Worm (Caenorhabditis elegans): ENCODE data around the gene sdz-1.
A peak's percentile ranks its signal among the peaks of the same experiment; 100 is the strongest.

The sdz-1 gene

ce11 chrIII:8731973-8732372 is 31.8 kb upstream of the sdz-1 start (continued):
- TF ChIP-seq mml-1 (tag; optimal IDR thresholded peaks at IDR 0.05): no peak
- no peak for TF ChIP-seq aly-2 (tag; optimal IDR thresholded peaks at IDR 0.05)
- TF ChIP-seq nhr-43 (tag; optimal IDR thresholded peaks at IDR 0.05; ENCODE audit: poor library complexity, severe bottlenecking): peak; percentile 0

ce11 chrIII:8731310-8731709 is 31.2 kb upstream of the sdz-1 start, which contains the start of gene ZK370.4:
ZK370.4 (minus strand) TSS chrIII:8731410.
- TF ChIP-seq ceh-9 (tag; optimal IDR thresholded peaks at IDR 0.05): no peak
- no peak for TF ChIP-seq hmg-11 (tag; optimal IDR thresholded peaks at IDR 0.05)
- TF ChIP-seq skn-1 (tag; optimal IDR thresholded peaks at IDR 0.05): no peak
- TF ChIP-seq nhr-23 (tag; optimal IDR thresholded peaks at IDR 0.05): no peak

ce11 chrIII:8726019-8726894 is 26.1 kb upstream of the sdz-1 start:
- TF ChIP-seq elt-2 (tag; optimal IDR thresholded peaks at IDR 0.05) (no peak), ceh-16 (tag; optimal IDR thresholded peaks at IDR 0.05) (no peak), nhr-25 (tag; optimal IDR thresholded peaks at IDR 0.05) (no peak), nfya-1 (tag; optimal IDR thresholded peaks at IDR 0.05; ENCODE audit: insufficient read depth) (no peak), nhr-76 (tag; optimal IDR thresholded peaks at IDR 0.05) (no peak), nhr-43 (tag; optimal IDR thresholded peaks at IDR 0.05; ENCODE audit: poor library complexity, severe bottlenecking) (no peak), ceh-28 (tag; optimal IDR thresholded peaks at IDR 0.05) (no peak), ztf-11 (tag; optimal IDR thresholded peaks at IDR 0.05) (no peak), elt-1 (tag; optimal IDR thresholded peaks at IDR 0.05) (no peak)

DNA sequence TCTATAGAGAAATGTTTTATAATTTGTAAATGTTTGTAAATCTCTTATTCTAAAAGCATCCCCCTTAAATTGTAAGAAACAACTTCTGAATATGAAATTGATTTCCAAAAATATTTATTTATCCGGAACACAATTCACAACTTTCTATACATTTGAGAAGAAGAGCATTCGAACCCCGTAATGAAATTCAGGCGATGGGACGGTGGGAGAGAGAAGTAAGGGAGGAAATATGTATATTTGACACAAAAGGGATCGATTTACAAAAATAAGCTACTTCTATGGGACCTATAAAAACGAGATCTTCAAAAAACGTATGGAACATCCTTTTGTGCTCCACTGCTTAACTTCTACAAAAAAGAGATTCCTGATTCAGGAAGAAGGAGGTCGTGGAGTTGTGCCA is 25.1 kb upstream of the sdz-1 start:
- no peak for TF ChIP-seq mdl-1 (tag; optimal IDR thresholded peaks at IDR 0.05)
- TF ChIP-seq egl-27 (tag; optimal IDR thresholded peaks at IDR 0.05): no peak
- no peak for TF ChIP-seq nhr-76 (tag; optimal IDR thresholded peaks at IDR 0.05)
- TF ChIP-seq ceh-16 (tag; optimal IDR thresholded peaks at IDR 0.05): no peak
- no peak for TF ChIP-seq skn-1 (tag; optimal IDR thresholded peaks at IDR 0.05)
- TF ChIP-seq lin-15B (tag; optimal IDR thresholded peaks at IDR 0.05): no peak
- TF ChIP-seq nhr-77 (tag; optimal IDR thresholded peaks at IDR 0.05): no peak
- no peak for TF ChIP-seq nhr-12 (tag; optimal IDR thresholded peaks at IDR 0.05)
- TF ChIP-seq elt-1 (tag; optimal IDR thresholded peaks at IDR 0.05): no peak
- no peak for TF ChIP-seq ceh-28 (tag; optimal IDR thresholded peaks at IDR 0.05)
- no peak for TF ChIP-seq ceh-9 (tag; optimal IDR thresholded peaks at IDR 0.05)
- TF ChIP-seq sea-2 (GFP tag; optimal IDR thresholded peaks at IDR 0.05): no peak
- no peak for TF ChIP-seq nhr-43 (tag; optimal IDR thresholded peaks at IDR 0.05; ENCODE audit: poor library complexity, severe bottlenecking)
- no peak for TF ChIP-seq mml-1 (tag; optimal IDR thresholded peaks at IDR 0.05)

DNA sequence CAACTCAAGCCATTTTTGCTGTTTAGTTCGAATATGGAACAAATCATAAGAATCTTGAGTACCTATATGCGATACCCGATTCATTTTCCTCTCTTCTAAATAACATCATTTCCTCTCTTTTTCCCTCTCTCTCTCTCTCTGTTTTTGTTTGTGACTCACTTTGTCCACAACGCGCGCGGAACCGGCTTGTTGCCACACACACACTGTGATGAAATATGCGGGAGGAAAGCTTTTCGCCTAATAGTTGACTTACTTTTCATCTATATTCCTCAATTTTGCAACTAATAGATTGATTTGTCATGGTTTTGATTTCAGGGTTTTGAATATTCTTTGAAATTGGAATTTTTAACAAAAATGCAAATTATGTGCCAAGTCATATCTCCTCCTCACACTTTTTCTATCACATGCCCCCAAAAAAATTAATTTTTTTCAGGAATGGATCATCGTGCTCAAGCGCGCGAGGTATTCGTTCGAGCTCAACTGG is 19.7 kb upstream of the sdz-1 start, which contains the start of gene hipr-1:
hipr-1 (plus strand) TSS at position 434 of the 484 bp plus-strand sequence.
- TF ChIP-seq nhr-28 (tag; optimal IDR thresholded peaks at IDR 0.05) (no peak), pha-4 (tag; optimal IDR thresholded peaks at IDR 0.05) (peak; percentile 65)

ce11 chrIII:8719105-8719504 is 19.0 kb upstream of the sdz-1 start:
- TF ChIP-seq eor-1 (tag; optimal IDR thresholded peaks at IDR 0.05): no peak
- no peak for TF ChIP-seq skn-1 (tag; optimal IDR thresholded peaks at IDR 0.05)
- no peak for TF ChIP-seq ceh-9 (tag; optimal IDR thresholded peaks at IDR 0.05)
- no peak for TF ChIP-seq nhr-43 (tag; optimal IDR thresholded peaks at IDR 0.05; ENCODE audit: poor library complexity, severe bottlenecking)
- TF ChIP-seq jun-1 (tag; optimal IDR thresholded peaks at IDR 0.05): no peak
- no peak for TF ChIP-seq R02D3.7 (tag; optimal IDR thresholded peaks at IDR 0.05)
- TF ChIP-seq snpc-4 (tag; optimal IDR thresholded peaks at IDR 0.05): no peak
- TF ChIP-seq egl-5 (tag; optimal IDR thresholded peaks at IDR 0.05): no peak
- TF ChIP-seq egl-27 (tag; optimal IDR thresholded peaks at IDR 0.05): no peak
- no peak for TF ChIP-seq hmg-11 (tag; optimal IDR thresholded peaks at IDR 0.05)
- no peak for TF ChIP-seq daf-12 (tag; optimal IDR thresholded peaks at IDR 0.05)
- TF ChIP-seq zag-1 (tag; optimal IDR thresholded peaks at IDR 0.05): no peak
- TF ChIP-seq pqm-1 (tag; optimal IDR thresholded peaks at IDR 0.05): no peak
- TF ChIP-seq nhr-76 (tag; optimal IDR thresholded peaks at IDR 0.05): no peak
